Worm (Caenorhabditis elegans) whole organism, L2 larva: ENCODE data around the gene C05E7.3.

Experiments used
- ceh-16 ChIP-seq: fragments of 150-350 bp; optimal IDR thresholded peaks from 2 replicates; lab custom pipeline; 2014; ENCODE audit warnings: missing biosample characterization, missing genetic modification characterization
- mdl-1 ChIP-seq, 2 experiments: fragments of 150-350 bp in 1 of 2; sonication (generic microtip) in 1 of 2; optimal IDR thresholded peaks; 2 replicates each; lab custom pipeline; 2017; ENCODE audit warnings: missing biosample characterization in 2 of 2, missing genetic modification characterization in 2 of 2
- zag-1 ChIP-seq: fragments of 150-350 bp; optimal IDR thresholded peaks from 2 replicates; lab custom pipeline; 2014; ENCODE audit warnings: missing biosample characterization, missing genetic modification characterization
- ztf-11 ChIP-seq: sonication (generic microtip); optimal IDR thresholded peaks from 2 replicates; lab custom pipeline; 2017; ENCODE audit warnings: missing biosample characterization, missing genetic modification characterization

DNA sequence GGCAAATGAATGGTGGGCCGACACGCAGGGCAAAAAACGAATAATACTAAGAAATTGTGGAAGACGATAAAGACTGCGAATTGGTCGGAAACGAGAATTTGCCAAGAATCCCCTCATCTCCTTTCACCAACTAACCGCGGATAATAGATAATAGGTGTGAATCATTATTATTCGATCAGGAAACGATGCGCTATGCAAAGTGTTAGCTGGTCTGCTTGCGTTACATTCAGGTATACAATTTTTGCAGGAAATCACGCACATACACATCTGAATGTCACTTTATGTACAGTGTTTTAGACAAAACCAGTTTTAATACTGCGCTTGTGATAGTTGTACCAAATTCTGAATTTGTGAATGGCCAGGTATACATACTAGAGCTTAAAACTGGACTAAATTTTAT lies 1.8 kb downstream of the C05E7.3 start:
- TF ChIP-seq zag-1 (no peak), ceh-16 (no peak), ztf-11 (tag; lab: Kevin White, UChicago) (no peak), mdl-1 (tag; optimal IDR thresholded peaks at IDR 0.05; lab: Kevin White, UChicago) (no peak)
